Fruit fly (Drosophila melanogaster) whole organism, prepupa: ENCODE data around the gene HHEX.

Source experiments
- CG34406 ChIP-seq: fragments of 200-800 bp; sonication (Bioruptor generic); optimal IDR thresholded peaks from 3 replicates; lab custom pipeline; 2016; ENCODE audit warnings: missing biosample characterization, missing genetic modification characterization
- CG6808 ChIP-seq: fragments of 200-800 bp; sonication (Bioruptor generic); optimal IDR thresholded peaks from 3 replicates; lab custom pipeline; 2017; ENCODE audit warnings: missing biosample characterization, missing genetic modification characterization, mild to moderate bottlenecking, moderate library complexity, missing genetic modification reagents
- Eip93F ChIP-seq: fragments of 200-800 bp; sonication (Bioruptor generic); optimal IDR thresholded peaks from 2 replicates; lab custom pipeline; 2016; ENCODE audit warnings: missing biosample characterization, mild to moderate bottlenecking, missing genetic modification characterization
- Smox ChIP-seq: fragments of 200-800 bp; sonication (Bioruptor generic); optimal IDR thresholded peaks from 3 replicates; lab custom pipeline; 2016; ENCODE audit warnings: missing biosample characterization, missing genetic modification characterization
- dac ChIP-seq: fragments of 200-800 bp; sonication (Bioruptor generic); optimal IDR thresholded peaks from 2 replicates; lab custom pipeline; 2017; ENCODE audit warnings: missing biosample characterization, mild to moderate bottlenecking, missing genetic modification characterization

- TF ChIP-seq Smox (GFP tag; lab: Kevin White, UChicago) (no peak), dac (no peak), CG6808 (GFP tag; lab: Kevin White, UChicago) (no peak), CG34406 (GFP tag; lab: Kevin White, UChicago) (no peak), Eip93F (no peak)
Observed at dm6 chr3R:21071943-21072500, 8.7 kb downstream of the HHEX start.
